Fruit fly (Drosophila melanogaster): ENCODE measurements around the gene CG17744.
A peak's percentile ranks its signal among the peaks of the same experiment; 100 is the strongest.

CG17744 gene

DNA sequence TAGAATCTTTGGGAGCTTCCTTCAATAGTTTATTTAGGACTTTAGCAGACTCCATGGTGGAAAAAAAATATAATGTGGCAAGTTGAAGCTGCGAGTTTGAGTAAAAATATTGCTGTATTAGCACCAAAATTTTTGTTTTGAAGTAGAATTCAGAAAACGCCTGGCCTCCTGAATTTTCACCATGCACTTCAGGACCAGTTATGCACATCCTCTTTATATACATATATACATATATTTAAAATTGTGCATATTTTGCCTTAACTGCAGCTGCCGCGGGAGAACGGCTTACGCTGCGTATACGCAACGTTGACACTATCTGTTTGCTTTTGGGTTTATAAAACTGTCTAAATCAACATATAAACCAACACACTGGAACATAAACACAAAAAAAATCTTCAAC is at the start of gene CG17744:
TSS of gene CG17744 (minus strand) at position 101 of the 400 bp plus-strand sequence.
- no peak for TF ChIP-seq CG8478 (optimal IDR thresholded peaks at IDR 0.05)
- no peak for TF ChIP-seq CTCF (optimal IDR thresholded peaks at IDR 0.05)

DNA sequence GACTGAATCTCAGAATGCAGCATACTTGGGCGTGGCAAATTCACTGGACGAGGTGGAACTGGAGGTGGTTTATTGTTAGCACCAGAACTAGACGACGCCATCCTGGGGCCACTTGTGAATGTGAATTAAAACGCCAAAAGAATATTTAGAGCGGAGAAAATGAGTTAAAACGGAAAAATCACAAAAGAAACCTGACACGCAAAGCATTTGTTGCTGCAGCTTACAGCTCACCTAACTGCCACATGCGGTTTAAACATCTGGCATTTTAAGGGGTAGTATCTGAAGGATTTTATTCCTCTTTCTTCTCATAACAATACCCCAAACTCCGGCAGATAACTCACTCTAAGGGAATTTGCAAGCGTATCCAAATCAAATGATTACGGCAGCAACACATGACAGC is 48.6 kb upstream of the CG17744 start, which contains the start of gene CG34030:
TSS of gene CG34030 (minus strand) at position 101 of the 400 bp plus-strand sequence.
- TF ChIP-seq CG8478 (optimal IDR thresholded peaks at IDR 0.05) (no peak), CTCF (optimal IDR thresholded peaks at IDR 0.05) (no peak)

DNA sequence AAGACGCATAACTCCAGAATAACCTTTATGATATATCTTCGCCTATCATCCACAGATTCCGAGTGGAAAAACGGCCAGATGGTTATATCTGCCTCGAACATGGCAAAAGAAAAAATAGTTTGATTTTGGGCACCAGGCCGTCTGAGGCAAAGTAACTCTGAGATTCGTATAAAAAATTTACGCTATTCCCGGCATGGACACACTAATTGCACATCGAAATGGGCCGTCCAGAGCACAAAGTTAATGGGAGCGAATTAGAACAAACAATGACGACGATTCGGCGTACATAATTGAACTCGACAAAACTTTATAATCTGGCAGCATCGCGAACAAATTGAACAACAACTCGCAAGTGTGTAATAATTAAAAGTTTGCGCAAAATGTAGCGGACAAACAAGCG is 42.5 kb upstream of the CG17744 start, which contains the start of gene CG32391:
TSS of gene CG32391 (minus strand) at position 101 of the 400 bp plus-strand sequence.
- no peak for TF ChIP-seq CTCF (optimal IDR thresholded peaks at IDR 0.05)

DNA sequence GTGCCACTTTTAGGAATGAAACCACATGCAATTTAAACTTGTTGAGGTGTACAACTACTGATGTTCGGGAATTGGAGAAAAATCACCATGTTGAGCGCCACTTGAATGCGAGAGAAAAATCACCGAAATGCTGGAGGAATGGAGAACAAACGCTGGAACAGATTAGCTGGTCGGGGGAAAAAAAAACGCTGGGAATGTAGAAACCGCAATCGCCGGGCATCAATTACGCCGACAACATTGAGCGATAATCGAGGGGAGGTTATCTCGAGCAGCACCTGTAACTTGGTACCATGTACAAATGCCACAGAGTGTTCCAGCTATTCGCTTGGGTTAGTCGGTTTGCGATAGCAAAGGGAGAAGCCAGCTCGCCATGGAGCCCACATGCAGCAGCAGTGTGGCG is 39.4 kb upstream of the CG17744 start, which contains the start of gene CG14823:
TSS of gene CG14823 (plus strand) at position 301 of the 400 bp plus-strand sequence.
- TF ChIP-seq CG8478 (optimal IDR thresholded peaks at IDR 0.05) (no peak), CTCF (optimal IDR thresholded peaks at IDR 0.05) (no peak)

DNA sequence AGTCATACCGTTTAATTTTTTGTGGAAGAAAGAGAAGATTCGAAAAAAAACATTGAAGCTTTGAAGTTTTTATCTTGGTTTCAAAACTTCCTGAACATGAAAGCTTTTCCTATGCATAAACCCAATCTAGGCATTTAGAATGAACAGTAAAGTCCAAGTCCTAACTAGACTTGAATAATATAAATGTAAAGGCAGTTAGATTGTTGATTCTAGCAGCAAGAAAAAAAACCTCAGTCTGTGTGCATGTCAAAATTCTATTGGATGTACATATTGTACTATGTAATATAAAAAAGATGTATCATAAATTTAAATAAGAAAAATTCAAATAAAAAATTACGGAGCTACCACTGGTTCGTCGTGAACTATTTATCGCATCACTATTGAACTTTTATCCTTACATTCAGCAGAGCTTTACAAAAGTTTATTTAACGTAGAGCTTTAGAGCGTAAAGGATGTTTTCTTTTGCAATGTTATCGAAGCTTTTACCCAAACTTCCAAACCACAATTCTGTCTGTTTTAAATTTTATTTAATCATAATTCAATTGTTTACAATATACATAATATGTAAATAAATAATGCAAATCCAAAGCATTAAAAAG is 31.9 kb upstream of the CG17744 start:
- TF ChIP-seq CTCF (optimal IDR thresholded peaks at IDR 0.05), result no peak
- TF ChIP-seq CG8478 (optimal IDR thresholded peaks at IDR 0.05), result no peak

DNA sequence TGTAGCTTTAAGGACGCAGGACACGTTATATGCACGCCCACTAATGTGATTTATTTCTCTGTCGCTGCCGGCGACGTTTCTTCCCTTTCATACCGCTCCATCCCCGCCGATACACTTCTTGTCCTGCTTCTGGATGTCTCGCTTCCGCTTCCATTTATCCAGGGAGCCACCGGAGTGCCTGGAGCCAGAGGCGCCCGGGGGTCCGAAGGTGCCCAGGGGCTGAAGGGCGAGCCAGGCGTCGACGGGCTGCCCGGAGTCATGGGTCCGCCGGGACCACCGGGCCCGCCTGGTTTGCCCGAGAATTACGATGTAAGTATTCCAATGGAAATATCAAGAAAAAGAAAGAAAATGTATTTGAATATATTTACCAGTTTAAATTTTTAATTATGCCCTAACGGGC is 11.2 kb upstream of the CG17744 start:
- TF ChIP-seq CG8478 (optimal IDR thresholded peaks at IDR 0.05) (no peak), CTCF (optimal IDR thresholded peaks at IDR 0.05) (no peak)

DNA sequence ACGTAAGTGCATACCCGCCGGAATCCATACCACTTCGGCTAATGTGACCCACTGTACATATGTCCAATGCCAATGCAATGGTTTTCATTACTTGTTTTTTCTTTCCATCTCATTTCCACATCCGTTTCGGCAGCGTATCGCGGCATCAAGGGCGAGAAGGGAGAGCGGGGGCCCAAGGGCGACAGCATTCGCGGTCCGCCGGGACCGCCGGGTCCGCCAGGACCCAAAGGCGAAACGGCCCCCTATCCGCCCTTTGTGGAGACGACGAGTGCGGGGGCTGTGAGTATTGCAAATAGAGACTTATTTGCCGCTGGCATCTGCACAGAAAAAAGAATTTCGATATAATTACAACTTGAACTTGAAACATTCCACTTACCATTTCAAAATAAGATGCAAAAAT is 8.4 kb upstream of the CG17744 start:
- TF ChIP-seq CG8478 (optimal IDR thresholded peaks at IDR 0.05) (no peak), CTCF (optimal IDR thresholded peaks at IDR 0.05) (no peak)

DNA sequence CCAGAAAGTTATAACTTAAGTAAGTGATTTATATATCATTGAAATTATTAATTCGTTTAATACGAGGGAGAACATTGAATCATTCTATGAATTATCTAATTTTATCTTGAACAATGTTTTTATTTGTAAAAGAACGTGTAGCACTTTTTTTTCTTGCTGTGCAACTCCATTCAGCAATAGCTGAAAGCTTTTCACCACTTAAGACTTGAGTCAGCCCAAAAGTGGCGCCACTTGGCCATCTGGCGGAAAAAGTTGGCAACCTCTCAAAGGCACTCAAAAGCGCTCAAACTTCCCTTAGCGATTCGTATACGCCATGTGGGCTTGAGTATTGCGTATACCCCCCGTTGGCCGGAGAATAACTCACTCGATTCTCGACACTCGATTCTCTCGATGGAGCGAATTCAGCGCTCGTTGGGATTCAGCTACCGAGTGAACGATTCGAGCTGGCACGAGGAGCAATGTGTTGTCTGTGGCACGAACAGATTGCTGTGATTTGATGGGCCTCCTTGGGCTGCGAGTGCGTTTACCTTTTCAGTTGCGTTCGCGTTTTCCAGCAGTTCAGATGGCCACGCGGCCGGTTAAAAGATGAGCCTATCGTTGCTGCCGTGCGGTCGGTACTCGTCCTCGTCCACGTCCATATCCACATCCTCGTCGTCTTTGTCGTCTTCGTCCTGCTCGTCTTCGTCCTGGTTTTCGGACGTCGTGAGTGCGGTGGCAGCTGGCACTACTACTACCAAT is 12.9 kb downstream of the CG17744 start:
- TF ChIP-seq CTCF (optimal IDR thresholded peaks at IDR 0.05), result peak; percentile 30 to 48
- no peak for TF ChIP-seq CG8478 (optimal IDR thresholded peaks at IDR 0.05)

DNA sequence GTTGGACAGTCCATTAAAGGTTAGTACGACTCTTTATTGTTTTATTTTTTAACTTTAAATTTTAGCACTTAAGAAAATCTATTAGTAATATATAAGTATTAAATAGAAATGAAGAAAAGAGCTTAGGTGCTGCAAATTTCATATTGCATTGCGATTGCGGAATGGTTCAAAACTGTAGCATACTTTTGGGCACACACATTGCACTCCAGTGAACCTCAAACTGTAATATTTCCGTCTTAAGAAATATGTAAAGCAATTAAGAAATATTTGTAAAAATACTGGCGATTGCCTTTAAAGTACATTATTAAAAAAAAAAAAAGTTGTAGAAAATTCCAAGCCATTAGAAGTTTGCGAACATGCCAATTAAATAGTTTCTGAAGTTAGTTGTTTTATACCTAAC is 14.3 kb downstream of the CG17744 start:
- TF ChIP-seq CG8478 (optimal IDR thresholded peaks at IDR 0.05), result no peak
- TF ChIP-seq CTCF (optimal IDR thresholded peaks at IDR 0.05), result no peak

DNA sequence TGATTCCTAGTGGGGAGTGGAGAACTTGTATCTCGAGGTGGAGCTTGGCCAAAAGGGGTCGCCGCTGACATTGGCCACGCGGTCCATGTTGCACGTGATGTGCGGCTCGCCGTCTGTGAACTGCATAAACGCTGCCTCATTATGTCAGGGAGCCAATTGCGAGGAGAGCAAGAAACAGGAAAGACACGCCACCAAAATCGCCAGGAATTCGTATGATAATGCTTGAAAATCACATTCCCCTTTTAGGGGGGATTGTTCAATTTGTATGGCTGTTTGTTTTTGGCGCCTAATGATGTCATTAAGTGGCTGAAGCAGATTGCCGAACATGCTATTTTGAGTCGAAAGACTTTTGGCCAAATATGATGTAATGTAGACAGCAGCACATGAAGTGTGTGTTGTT is 16.7 kb downstream of the CG17744 start:
- TF ChIP-seq CTCF (optimal IDR thresholded peaks at IDR 0.05) (no peak), CG8478 (optimal IDR thresholded peaks at IDR 0.05) (no peak)

DNA sequence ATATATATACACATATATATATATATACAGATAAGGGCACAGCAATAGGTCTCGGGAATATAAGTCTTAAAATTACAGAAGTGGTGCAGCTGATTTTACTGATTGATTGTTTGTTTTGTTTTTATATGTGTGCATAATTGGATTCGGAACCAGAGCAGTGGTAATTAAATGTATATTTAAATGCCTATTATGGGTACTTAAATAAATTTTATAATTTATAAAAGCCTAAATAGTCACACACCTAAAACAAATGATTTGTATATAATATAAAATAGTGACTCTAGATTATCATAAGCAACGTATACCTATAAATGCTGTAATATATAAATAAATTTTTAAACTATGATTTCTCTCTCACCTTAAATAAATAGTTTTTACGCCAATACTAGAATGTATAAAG is 17.2 kb downstream of the CG17744 start:
- TF ChIP-seq CTCF (optimal IDR thresholded peaks at IDR 0.05) (no peak), CG8478 (optimal IDR thresholded peaks at IDR 0.05) (no peak)

DNA sequence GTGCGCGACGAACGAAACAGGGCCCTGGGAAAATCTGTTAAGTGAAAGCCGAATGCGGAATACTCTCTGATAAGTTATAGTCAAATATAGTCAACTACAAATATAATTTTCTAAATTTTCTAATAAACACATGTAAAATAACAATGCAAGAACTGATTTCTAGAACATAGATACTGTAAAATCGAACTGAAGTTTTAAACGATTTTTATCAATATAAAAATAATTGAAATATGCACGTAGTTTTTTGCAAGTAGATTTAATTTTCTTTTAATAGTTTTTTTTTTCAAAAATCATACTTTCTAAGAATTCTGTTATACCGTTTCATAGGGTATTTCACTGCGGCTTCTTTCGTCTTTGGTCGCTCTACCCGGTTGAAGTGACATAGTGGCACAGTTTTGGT is 18.2 kb downstream of the CG17744 start:
- TF ChIP-seq CTCF (optimal IDR thresholded peaks at IDR 0.05), result no peak
- TF ChIP-seq CG8478 (optimal IDR thresholded peaks at IDR 0.05), result no peak

DNA sequence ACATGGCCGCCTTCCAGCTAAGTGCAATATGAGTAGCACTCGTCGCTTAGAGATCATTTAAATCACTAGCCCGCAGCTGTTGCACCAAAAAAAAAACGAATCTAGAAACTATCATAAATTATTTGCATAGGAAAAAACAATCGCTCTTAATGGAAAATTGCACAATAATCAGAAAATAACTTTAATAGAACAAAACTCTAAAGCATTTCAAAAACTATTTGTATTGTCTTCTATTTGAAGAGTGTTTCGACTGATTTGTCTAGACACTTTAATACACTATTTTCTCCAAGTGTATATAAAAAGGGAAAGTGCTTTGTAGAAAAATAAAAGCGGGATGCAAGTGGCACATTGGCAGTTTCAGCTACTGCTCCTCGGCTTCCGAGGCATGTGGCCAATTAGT is 20.2 kb downstream of the CG17744 start:
- no peak for TF ChIP-seq CTCF (optimal IDR thresholded peaks at IDR 0.05)

DNA sequence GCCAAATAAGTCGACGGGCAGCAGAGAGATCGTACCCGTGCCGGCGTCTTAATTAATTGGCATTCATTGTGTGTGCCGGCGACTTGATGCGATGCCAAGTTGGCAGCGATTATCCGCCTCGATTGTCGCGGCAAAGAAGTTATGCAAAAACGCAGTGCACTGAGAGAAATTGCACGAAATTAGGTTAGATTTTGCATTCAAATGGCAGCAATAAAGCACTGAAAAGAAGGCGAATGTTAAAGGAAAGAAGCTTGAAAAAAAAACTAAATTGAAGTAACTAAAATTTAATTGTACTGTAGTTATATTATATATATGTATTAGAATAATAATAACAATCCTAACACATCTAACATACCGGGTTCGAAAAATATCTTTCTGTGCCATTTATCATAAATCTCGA is 23.5 kb downstream of the CG17744 start:
- no peak for TF ChIP-seq CTCF (optimal IDR thresholded peaks at IDR 0.05)
- no peak for TF ChIP-seq CG8478 (optimal IDR thresholded peaks at IDR 0.05)

DNA sequence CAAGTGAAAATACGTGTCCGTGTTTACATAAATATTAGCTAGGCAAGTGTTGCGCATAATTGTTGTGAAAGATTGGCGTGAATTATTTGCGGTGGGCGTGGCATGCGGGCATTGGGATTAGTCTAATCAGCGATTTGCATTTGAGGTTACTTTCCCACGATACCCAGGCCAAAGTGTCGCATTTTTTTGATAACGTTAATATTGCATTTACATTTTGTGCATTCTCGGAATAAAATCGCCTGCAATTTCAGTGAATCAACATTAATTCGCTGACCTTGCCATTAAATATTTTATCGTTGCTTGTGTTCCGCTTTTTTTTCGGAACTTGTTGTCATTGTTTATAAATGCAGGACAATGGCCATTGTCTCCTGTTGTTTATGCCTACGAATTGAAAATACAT is 24.2 kb downstream of the CG17744 start:
- TF ChIP-seq CTCF (optimal IDR thresholded peaks at IDR 0.05) (no peak), CG8478 (optimal IDR thresholded peaks at IDR 0.05) (no peak)

DNA sequence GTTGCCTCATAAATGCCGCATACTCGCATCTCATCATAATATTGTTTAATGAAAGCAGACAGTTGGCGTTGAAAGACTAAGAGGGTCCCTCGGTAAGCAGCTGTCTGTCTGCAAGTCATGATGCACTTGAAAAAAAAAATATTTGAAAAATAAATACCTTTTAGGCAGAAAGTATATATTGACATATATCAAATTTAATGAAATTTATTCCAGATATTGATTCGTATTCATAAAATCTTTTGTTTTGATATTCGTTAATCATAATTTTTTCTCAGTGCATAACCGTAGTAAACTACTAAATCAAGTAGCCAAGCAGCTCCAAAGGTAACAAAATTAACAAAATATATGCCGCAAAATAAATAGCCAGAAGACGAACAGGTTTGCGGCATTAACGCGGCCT is 24.7 kb downstream of the CG17744 start:
- TF ChIP-seq CTCF (optimal IDR thresholded peaks at IDR 0.05), result no peak
- TF ChIP-seq CG8478 (optimal IDR thresholded peaks at IDR 0.05), result no peak
